Fruit fly (Drosophila melanogaster): Measurements from ENCODE around the gene Zw10.

Zw10 gene

DNA sequence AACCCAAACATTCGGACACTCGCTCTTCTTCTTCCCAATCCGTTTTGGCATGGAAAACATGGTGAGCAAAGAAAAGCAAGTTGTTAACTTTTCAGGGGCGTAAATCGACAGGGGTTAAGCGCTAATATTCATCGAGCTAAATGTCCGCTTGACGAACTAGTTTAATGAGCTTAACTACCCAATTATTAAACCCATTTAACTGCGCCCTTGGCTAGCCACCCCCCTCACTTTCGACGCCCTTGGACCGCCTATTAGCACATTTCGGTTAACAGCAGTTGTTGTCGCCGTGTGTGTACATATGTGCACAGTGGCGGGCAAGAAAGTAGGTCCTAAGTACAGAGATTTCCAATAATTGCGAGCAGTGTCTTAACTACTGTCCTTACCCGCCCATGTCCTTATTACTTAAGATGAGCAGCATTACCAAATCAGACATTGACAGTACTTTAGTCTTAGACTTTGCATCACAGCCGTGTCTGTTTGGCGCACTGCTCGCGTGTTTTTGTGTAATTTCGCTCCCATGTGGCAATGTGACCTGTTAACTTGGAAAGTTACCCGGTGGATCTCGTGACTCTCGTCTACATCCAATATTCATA lies 14.5 kb upstream of the Zw10 start (continued):
- peak; percentile 59 for TF ChIP-seq CG8388 (GFP tag; optimal IDR thresholded peaks at IDR 0.05)
- TF ChIP-seq exex (tag; optimal IDR thresholded peaks at IDR 0.05), result peak; percentile 69
- peak; percentile 92 for TF ChIP-seq sisA (GFP tag; IDR thresholded peaks at IDR 0.05)
- peak; percentile 92 for TF ChIP-seq gsb (GFP tag; IDR thresholded peaks at IDR 0.05)
- peak; percentile 50 for TF ChIP-seq CG34376 (GFP tag; optimal IDR thresholded peaks at IDR 0.05)
- peak; percentile 91 for TF ChIP-seq Chrac-16 (GFP tag; optimal IDR thresholded peaks at IDR 0.05)
- peak; percentile 90 for TF ChIP-seq CG12071 (GFP tag; optimal IDR thresholded peaks at IDR 0.05)
- no peak for TF ChIP-seq usp (GFP tag; optimal IDR thresholded peaks at IDR 0.05)
- TF ChIP-seq CG1792 (GFP tag; optimal IDR thresholded peaks at IDR 0.05), result peak; percentile 90
- no peak for TF ChIP-seq amos (GFP tag; IDR thresholded peaks at IDR 0.05; ENCODE audit: partially characterized antibody)
- TF ChIP-seq CG4360 (GFP tag; IDR thresholded peaks at IDR 0.05), result peak; percentile 69
- TF ChIP-seq CG9215 (GFP tag; IDR thresholded peaks at IDR 0.05), result peak; percentile 94
- TF ChIP-seq CG34422 (GFP tag; IDR thresholded peaks at IDR 0.05), result peak; percentile 96
- TF ChIP-seq Six4 (GFP tag; optimal IDR thresholded peaks at IDR 0.05), result peak; percentile 76
- peak; percentile 90 for TF ChIP-seq CG6813 (GFP tag; optimal IDR thresholded peaks at IDR 0.05)
- TF ChIP-seq CTCF (GFP tag; optimal IDR thresholded peaks at IDR 0.05), result no peak
- TF ChIP-seq mirr (GFP tag; optimal IDR thresholded peaks at IDR 0.05), result peak; percentile 63
- TF ChIP-seq CG31388 (GFP tag; optimal IDR thresholded peaks at IDR 0.05), result peak; percentile 53
- peak; percentile 76 for TF ChIP-seq jing (GFP tag; optimal IDR thresholded peaks at IDR 0.05)
- TF ChIP-seq CG6765 (GFP tag; optimal IDR thresholded peaks at IDR 0.05), result peak; percentile 66
- TF ChIP-seq pfk (GFP tag; optimal IDR thresholded peaks at IDR 0.05), result no peak
- peak; percentile 95 for TF ChIP-seq CG6175 (GFP tag; IDR thresholded peaks at IDR 0.05)
- TF ChIP-seq Dip3 (GFP tag; optimal IDR thresholded peaks at IDR 0.05), result peak; percentile 96
- TF ChIP-seq CG34224 (GFP tag; IDR thresholded peaks at IDR 0.05; ENCODE audit: partially characterized antibody), result no peak
- TF ChIP-seq Dp (GFP tag; optimal IDR thresholded peaks at IDR 0.05), result no peak
- TF ChIP-seq caup (GFP tag; optimal IDR thresholded peaks at IDR 0.05; ENCODE audit: severe bottlenecking), result peak; percentile 93
- TF ChIP-seq trh (GFP tag; optimal IDR thresholded peaks at IDR 0.05), result peak; percentile 80
- TF ChIP-seq CG4282 (GFP tag; optimal IDR thresholded peaks at IDR 0.05), result peak; percentile 92
- peak; percentile 92 for TF ChIP-seq CG16863 (GFP tag; optimal IDR thresholded peaks at IDR 0.05)
- TF ChIP-seq Atf-2 (GFP tag; optimal IDR thresholded peaks at IDR 0.05), result peak; percentile 89
- TF ChIP-seq Asciz (GFP tag; optimal IDR thresholded peaks at IDR 0.05), result peak; percentile 73
- peak; percentile 96 for TF ChIP-seq ci (GFP tag; IDR thresholded peaks at IDR 0.05)
- peak; percentile 84 for TF ChIP-seq gcm2 (GFP tag; optimal IDR thresholded peaks at IDR 0.05)
- TF ChIP-seq D19B (GFP tag; optimal IDR thresholded peaks at IDR 0.05), result peak; percentile 88
- TF ChIP-seq CG14014 (GFP tag; IDR thresholded peaks at IDR 0.05), result peak; percentile 95
- TF ChIP-seq Bgb (GFP tag; IDR thresholded peaks at IDR 0.05; ENCODE audit: partially characterized antibody), result no peak
- peak; percentile 92 for TF ChIP-seq gem (tag; optimal IDR thresholded peaks at IDR 0.05)
- TF ChIP-seq BtbVII (GFP tag; optimal IDR thresholded peaks at IDR 0.05), result peak; percentile 88
- peak; percentile 87 for TF ChIP-seq CG4404 (GFP tag; IDR thresholded peaks at IDR 0.05)
- TF ChIP-seq Atf6 (GFP tag; IDR thresholded peaks at IDR 0.05), result peak; percentile 95
- peak; percentile 88 for TF ChIP-seq CG11560 (tag; IDR thresholded peaks at IDR 0.05)
- peak in 1 of 2 experiments; percentile 18 for TF ChIP-seq eve (GFP tag; optimal IDR thresholded peaks at IDR 0.05)
- TF ChIP-seq corto (GFP tag; optimal IDR thresholded peaks at IDR 0.05), result peak; percentile 5
- TF ChIP-seq CG1647 (GFP tag; optimal IDR thresholded peaks at IDR 0.05), result peak; percentile 93
- peak; percentile 91 for TF ChIP-seq tgo (GFP tag; IDR thresholded peaks at IDR 0.05)
- peak; percentile 85 for TF ChIP-seq repo (GFP tag; optimal IDR thresholded peaks at IDR 0.05)
- peak; percentile 90 for TF ChIP-seq CG7372 (GFP tag; IDR thresholded peaks at IDR 0.05)
- peak; percentile 83 for TF ChIP-seq esg (GFP tag; conservative IDR thresholded peaks at IDR 0.05)
- peak; percentile 89 for TF ChIP-seq klu (GFP tag; IDR thresholded peaks at IDR 0.05)
- peak; percentile 94 for TF ChIP-seq wdn (GFP tag; IDR thresholded peaks at IDR 0.05)
- TF ChIP-seq cas (GFP tag; IDR thresholded peaks at IDR 0.05), result peak; percentile 94
